Worm (Caenorhabditis elegans) whole organism, early embryonic: Measurements from ENCODE around the gene F56A8.8.
A peak's percentile ranks its signal among the peaks of the same experiment; 100 is the strongest.
"Not testable (repeated sequence)": the region's sequence is repeated elsewhere in the genome, so short reads cannot be mapped to it uniquely, and the experiment has no call there.

Source experiments
- B0310.2 ChIP-seq: sonication (generic microtip); optimal IDR thresholded peaks from 2 replicates; lab custom pipeline; 2016; ENCODE audit warnings: mild to moderate bottlenecking, missing genetic modification characterization, missing compliant biosample characterization
- F13C5.2 ChIP-seq: sonication (generic microtip); optimal IDR thresholded peaks from 2 replicates; lab custom pipeline; 2017; ENCODE audit warnings: mild to moderate bottlenecking, missing genetic modification characterization, inconsistent platforms, missing compliant biosample characterization
- aly-1 ChIP-seq: sonication (generic microtip); optimal IDR thresholded peaks from 2 replicates; lab custom pipeline; 2016; ENCODE audit warnings: missing genetic modification characterization, missing compliant biosample characterization
- ama-1 ChIP-seq: fragments of 150-350 bp; optimal IDR thresholded peaks from 2 replicates; lab custom pipeline; 2014
- ceh-13 ChIP-seq: fragments of 200-800 bp; sonication (Bioruptor generic); optimal IDR thresholded peaks from 2 replicates; lab custom pipeline; 2018; ENCODE audit warnings: mild to moderate bottlenecking, missing genetic modification characterization, missing compliant biosample characterization
- ceh-36 ChIP-seq: sonication (generic microtip); optimal IDR thresholded peaks from 2 replicates; lab custom pipeline; 2016; ENCODE audit warnings: missing genetic modification characterization, inconsistent platforms, missing compliant biosample characterization
- ets-7 ChIP-seq: sonication (generic microtip); optimal IDR thresholded peaks from 2 replicates; lab custom pipeline; 2016; ENCODE audit warnings: missing genotype, missing genetic modification characterization, missing compliant biosample characterization
- flt-1 ChIP-seq: fragments of 200-800 bp; sonication (Bioruptor generic); IDR thresholded peaks from 2 replicates; pipeline ENCODE4 v1.3.6; 2022; ENCODE audit warnings: missing genetic modification characterization, missing compliant biosample characterization
- hmbx-1 ChIP-seq: sonication (generic microtip); optimal IDR thresholded peaks from 2 replicates; lab custom pipeline; 2016; ENCODE audit warnings: mild to moderate bottlenecking, missing genetic modification characterization, missing compliant biosample characterization
- hmg-4 ChIP-seq: fragments of 200-800 bp; sonication (Bioruptor generic); optimal IDR thresholded peaks from 2 replicates; lab custom pipeline; 2018; ENCODE audit warnings: mild to moderate bottlenecking, missing genetic modification characterization, missing compliant biosample characterization
- hnd-1 ChIP-seq: sonication (generic microtip); optimal IDR thresholded peaks from 2 replicates; lab custom pipeline; 2016; ENCODE audit warnings: missing genetic modification characterization, missing compliant biosample characterization
- pes-1 ChIP-seq: fragments of 200-800 bp; sonication (Bioruptor generic); IDR thresholded peaks from 2 replicates; pipeline ENCODE4 v1.3.6; 2022; ENCODE audit warnings: missing genetic modification reagents, missing genetic modification characterization, missing compliant biosample characterization
- scrt-1 ChIP-seq: fragments of 200-800 bp; sonication (Bioruptor generic); IDR thresholded peaks from 2 replicates; pipeline ENCODE4 v1.3.6; 2022; ENCODE audit warnings: missing genetic modification characterization, missing compliant biosample characterization
- sea-1 ChIP-seq: fragments of 200-800 bp; sonication (Bioruptor generic); conservative IDR thresholded peaks from 2 replicates; pipeline ENCODE4 v1.3.6; 2022; ENCODE audit warnings: missing genetic modification characterization, missing compliant biosample characterization
- tbx-11 ChIP-seq: fragments of 200-800 bp; sonication (Bioruptor generic); IDR thresholded peaks from 2 replicates; pipeline ENCODE4 v1.3.6; 2022; ENCODE audit warnings: missing genetic modification characterization, missing compliant biosample characterization
- tbx-37 ChIP-seq: fragments of 200-800 bp; sonication (Bioruptor generic); conservative IDR thresholded peaks from 2 replicates; pipeline ENCODE4 v1.3.6; 2022; ENCODE audit warnings: missing genetic modification reagents, missing genetic modification characterization, missing compliant biosample characterization
- tra-4 ChIP-seq: sonication (generic microtip); optimal IDR thresholded peaks from 2 replicates; lab custom pipeline; 2017; ENCODE audit warnings: missing genetic modification characterization, missing compliant biosample characterization

F56A8.8 gene

ce11 chrIII:13285421-13285820, at the start of gene F56A8.8:
Gene F56A8.8, plus strand, starts transcription at chrIII:13285721.
- TF ChIP-seq flt-1 (GFP tag; lab: Robert Waterston, UW) (no peak), ets-7 (tag; lab: Kevin White, UChicago) (no peak), pes-1 (GFP tag; lab: Robert Waterston, UW) (no peak), hmg-4 (GFP tag; lab: Kevin White, UChicago) (no peak), ceh-13 (GFP tag; lab: Kevin White, UChicago) (no peak), tra-4 (tag; lab: Kevin White, UChicago) (no peak), sea-1 (GFP tag; lab: Robert Waterston, UW) (no peak), ama-1 (lab: Kevin White, UChicago) (no peak), ceh-36 (no peak), hmbx-1 (tag; lab: Kevin White, UChicago) (no peak), F13C5.2 (tag; lab: Kevin White, UChicago) (no peak), hnd-1 (no peak), scrt-1 (GFP tag; lab: Robert Waterston, UW) (no peak), tbx-11 (GFP tag; lab: Robert Waterston, UW) (no peak), aly-1 (tag; lab: Kevin White, UChicago) (no peak)

ce11 chrIII:13245281-13245680, 40.2 kb upstream of the F56A8.8 start, which contains the start of gene Y43F4A.4:
Gene Y43F4A.4, plus strand, starts transcription at chrIII:13245581.
- TF ChIP-seq ceh-13 (GFP tag; lab: Kevin White, UChicago); scrt-1 (GFP tag; lab: Robert Waterston, UW); B0310.2 (tag; lab: Kevin White, UChicago): not testable (repeated sequence)

- TF ChIP-seq tbx-11 (GFP tag; lab: Robert Waterston, UW) (no peak), aly-1 (tag; lab: Kevin White, UChicago) (no peak), scrt-1 (GFP tag; lab: Robert Waterston, UW) (no peak), ceh-13 (GFP tag; lab: Kevin White, UChicago) (no peak), flt-1 (GFP tag; lab: Robert Waterston, UW) (no peak)
Measured at ce11 chrIII:13246265-13246664, 39.3 kb upstream of the F56A8.8 start, which contains the start of gene anoh-1. Gene anoh-1, plus strand, starts transcription at chrIII:13246565.

ce11 chrIII:13254178-13254725, 31.3 kb upstream of the F56A8.8 start, which contains the start of gene F56A8.9:
Gene F56A8.9, plus strand, starts transcription at chrIII:13254675.
- TF ChIP-seq flt-1 (GFP tag; lab: Robert Waterston, UW) (no peak), ceh-13 (GFP tag; lab: Kevin White, UChicago) (no peak), tbx-11 (GFP tag; lab: Robert Waterston, UW) (no peak), scrt-1 (GFP tag; lab: Robert Waterston, UW) (no peak)

ce11 chrIII:13256438-13256928, 29.0 kb upstream of the F56A8.8 start, which contains the start of gene F56A8.3:
Gene F56A8.3, plus strand, starts transcription at chrIII:13256878.
- TF ChIP-seq F13C5.2 (tag; lab: Kevin White, UChicago) (peak; percentile 39), tbx-11 (GFP tag; lab: Robert Waterston, UW) (no peak)

- TF ChIP-seq pes-1 (GFP tag; lab: Robert Waterston, UW) (no peak), hmg-4 (GFP tag; lab: Kevin White, UChicago) (peak; percentile 30), ets-7 (tag; lab: Kevin White, UChicago) (no peak), F13C5.2 (tag; lab: Kevin White, UChicago) (no peak), flt-1 (GFP tag; lab: Robert Waterston, UW) (no peak), tra-4 (tag; lab: Kevin White, UChicago) (no peak)
Measured at ce11 chrIII:13258163-13258562, 27.4 kb upstream of the F56A8.8 start.

- no peak for TF ChIP-seq tbx-37 (GFP tag; lab: Robert Waterston, UW)
- TF ChIP-seq tra-4 (tag; lab: Kevin White, UChicago) = no peak
- TF ChIP-seq pes-1 (GFP tag; lab: Robert Waterston, UW) = 0 out of 2 replicates have a peak, but pooled peaks have one; percentile 25
Measured at ce11 chrIII:13258752-13259151, 26.8 kb upstream of the F56A8.8 start.

ce11 chrIII:13260344-13260743, 25.2 kb upstream of the F56A8.8 start:
- TF ChIP-seq ets-7 (tag; lab: Kevin White, UChicago) = no peak
- TF ChIP-seq ceh-13 (GFP tag; lab: Kevin White, UChicago) = no peak
- no peak for TF ChIP-seq hmbx-1 (tag; lab: Kevin White, UChicago)
- no peak for TF ChIP-seq tbx-11 (GFP tag; lab: Robert Waterston, UW)
- TF ChIP-seq hmg-4 (GFP tag; lab: Kevin White, UChicago) = no peak
- TF ChIP-seq scrt-1 (GFP tag; lab: Robert Waterston, UW) = no peak
- TF ChIP-seq ama-1 (lab: Kevin White, UChicago) = no peak
- no peak for TF ChIP-seq F13C5.2 (tag; lab: Kevin White, UChicago)
- no peak for TF ChIP-seq ceh-36
- TF ChIP-seq hnd-1 = no peak
- no peak for TF ChIP-seq pes-1 (GFP tag; lab: Robert Waterston, UW)
- TF ChIP-seq tra-4 (tag; lab: Kevin White, UChicago) = no peak
- TF ChIP-seq sea-1 (GFP tag; lab: Robert Waterston, UW) = no peak
- no peak for TF ChIP-seq tbx-37 (GFP tag; lab: Robert Waterston, UW)
- TF ChIP-seq B0310.2 (tag; lab: Kevin White, UChicago) = no peak
- TF ChIP-seq flt-1 (GFP tag; lab: Robert Waterston, UW) = no peak
